Fruit fly (Drosophila melanogaster) whole organism, embryonic: ENCODE results near the gene CheA75a.

Source experiments
- CG10147 ChIP-seq: fragments of 200-800 bp; sonication (Bioruptor generic); optimal IDR thresholded peaks from 2 replicates; lab custom pipeline; 2019; ENCODE audit warnings: missing biosample characterization, mild to moderate bottlenecking, missing genetic modification characterization, moderate library complexity
- CG10462 ChIP-seq: fragments of 200-800 bp; sonication (Bioruptor generic); optimal IDR thresholded peaks from 2 replicates; lab custom pipeline; 2016; ENCODE audit warnings: missing biosample characterization, missing genetic modification characterization
- CG10979 ChIP-seq: fragments of 200-800 bp; sonication (Bioruptor generic); optimal IDR thresholded peaks from 2 replicates; lab custom pipeline; 2018; ENCODE audit warnings: missing biosample characterization, mild to moderate bottlenecking, missing genetic modification characterization, moderate library complexity
- CG11398 ChIP-seq: fragments of 200-800 bp; sonication (Bioruptor generic); optimal IDR thresholded peaks from 2 replicates; lab custom pipeline; 2016; ENCODE audit warnings: missing biosample characterization, missing genetic modification characterization
- CG12391 ChIP-seq: fragments of 200-800 bp; sonication (Bioruptor generic); optimal IDR thresholded peaks from 3 replicates; lab custom pipeline; 2018; ENCODE audit warnings: missing biosample characterization, mild to moderate bottlenecking, missing genetic modification characterization, moderate library complexity
- CG13287 ChIP-seq: fragments of 200-800 bp; sonication (Bioruptor generic); IDR thresholded peaks from 2 replicates; pipeline ENCODE4 v1.3.6; 2022; ENCODE audit warnings: missing biosample characterization, missing genetic modification characterization; ENCODE audit not compliant: partially characterized antibody
- CG13424 ChIP-seq: fragments of 200-800 bp; sonication (Bioruptor generic); optimal IDR thresholded peaks from 2 replicates; lab custom pipeline; 2019; ENCODE audit warnings: missing biosample characterization, mild to moderate bottlenecking, missing genetic modification characterization, moderate library complexity
- CG1602 ChIP-seq: fragments of 200-800 bp; sonication (Bioruptor generic); optimal IDR thresholded peaks from 3 replicates; lab custom pipeline; 2016; ENCODE audit warnings: missing biosample characterization, missing genetic modification characterization
- CG16779 ChIP-seq: fragments of 200-800 bp; sonication (Bioruptor generic); IDR thresholded peaks from 2 replicates; pipeline ENCODE4 v1.3.6; 2022; ENCODE audit warnings: missing biosample characterization, missing genetic modification characterization
- CG16813 ChIP-seq: fragments of 200-800 bp; sonication (Bioruptor generic); IDR thresholded peaks from 3 replicates; pipeline ENCODE4 v1.3.6; 2022; ENCODE audit warnings: missing biosample characterization, missing genetic modification characterization; ENCODE audit not compliant: partially characterized antibody
- CG18764 ChIP-seq: fragments of 200-800 bp; sonication (Bioruptor generic); optimal IDR thresholded peaks from 3 replicates; lab custom pipeline; 2016; ENCODE audit warnings: missing biosample characterization, missing genetic modification characterization
- CG31388 ChIP-seq: fragments of 200-800 bp; sonication (Bioruptor generic); optimal IDR thresholded peaks from 2 replicates; lab custom pipeline; 2016; ENCODE audit warnings: missing biosample characterization, missing genetic modification characterization
- CG4282 ChIP-seq: fragments of 200-800 bp; sonication (Bioruptor generic); optimal IDR thresholded peaks from 2 replicates; lab custom pipeline; 2016; ENCODE audit warnings: missing biosample characterization, missing genetic modification characterization
- CG43689 ChIP-seq: fragments of 200-800 bp; sonication (Bioruptor generic); IDR thresholded peaks from 2 replicates; pipeline ENCODE4 v1.3.6; 2022; ENCODE audit warnings: missing biosample characterization, missing genetic modification characterization
- CG4707 ChIP-seq: fragments of 200-800 bp; sonication (Bioruptor generic); optimal IDR thresholded peaks from 2 replicates; lab custom pipeline; 2018; ENCODE audit warnings: missing biosample characterization, mild to moderate bottlenecking, missing genetic modification characterization, moderate library complexity
- CG6254 ChIP-seq: fragments of 200-800 bp; sonication (Bioruptor generic); optimal IDR thresholded peaks from 3 replicates; lab custom pipeline; 2017; ENCODE audit warnings: mild to moderate bottlenecking, missing biosample characterization, missing genetic modification reagents, missing genetic modification characterization
- CG6689 ChIP-seq: fragments of 200-800 bp; sonication (Bioruptor generic); IDR thresholded peaks from 2 replicates; pipeline ENCODE4 v1.3.6; 2022; ENCODE audit warnings: missing biosample characterization, missing genetic modification characterization
- CG7556 ChIP-seq: fragments of 200-800 bp; sonication (Bioruptor generic); optimal IDR thresholded peaks from 2 replicates; lab custom pipeline; 2017; ENCODE audit warnings: missing biosample characterization, mild to moderate bottlenecking, missing genetic modification characterization
- CG7839 ChIP-seq: fragments of 200-800 bp; sonication (Bioruptor generic); optimal IDR thresholded peaks from 3 replicates; lab custom pipeline; 2018; ENCODE audit warnings: missing biosample characterization, mild to moderate bottlenecking, missing genetic modification characterization, moderate library complexity
- CG8281 ChIP-seq: fragments of 200-800 bp; sonication (Bioruptor generic); optimal IDR thresholded peaks from 2 replicates; lab custom pipeline; 2018; ENCODE audit warnings: missing biosample characterization, mild to moderate bottlenecking, missing genetic modification characterization, moderate library complexity
- CG8478 ChIP-seq: fragments of >200 bp; optimal IDR thresholded peaks from 2 replicates; lab custom pipeline; 2018
- CG9817 ChIP-seq: fragments of 200-800 bp; sonication (Bioruptor generic); optimal IDR thresholded peaks from 2 replicates; lab custom pipeline; 2018; ENCODE audit warnings: missing biosample characterization, mild to moderate bottlenecking, missing genetic modification characterization, moderate library complexity
- Camta ChIP-seq: fragments of 200-800 bp; sonication (Bioruptor generic); optimal IDR thresholded peaks from 2 replicates; lab custom pipeline; 2016; ENCODE audit warnings: missing biosample characterization, missing genetic modification characterization
- CkIIα-i1 ChIP-seq: fragments of 200-800 bp; sonication (Bioruptor generic); IDR thresholded peaks from 2 replicates; pipeline ENCODE4 v1.3.6; 2022; ENCODE audit warnings: missing biosample characterization, missing genetic modification characterization
- D19A ChIP-seq: fragments of 200-800 bp; optimal IDR thresholded peaks from 3 replicates; lab custom pipeline; 2019; ENCODE audit warnings: missing biosample characterization, mild to moderate bottlenecking, missing genetic modification characterization, moderate library complexity
- Hmr ChIP-seq: fragments of 200-800 bp; sonication (Bioruptor generic); optimal IDR thresholded peaks from 3 replicates; lab custom pipeline; 2017; ENCODE audit warnings: mild to moderate bottlenecking, missing biosample characterization, missing genetic modification reagents, missing genetic modification characterization
- Jarid2 ChIP-seq: fragments of 200-800 bp; sonication (Bioruptor generic); optimal IDR thresholded peaks from 3 replicates; lab custom pipeline; 2017; ENCODE audit warnings: mild to moderate bottlenecking, missing biosample characterization, missing genetic modification reagents, missing genetic modification characterization
- Rfx ChIP-seq: fragments of 200-800 bp; sonication (Bioruptor generic); IDR thresholded peaks from 2 replicates; pipeline ENCODE4 v1.3.6; 2022; ENCODE audit warnings: missing biosample characterization, missing genetic modification characterization
- Scr ChIP-seq: fragments of 200-800 bp; sonication (Bioruptor generic); IDR thresholded peaks from 2 replicates; pipeline ENCODE4 v1.3.6; 2022; ENCODE audit warnings: missing biosample characterization, missing genetic modification characterization; ENCODE audit not compliant: partially characterized antibody
- Sry-β ChIP-seq: fragments of 200-800 bp; sonication (Bioruptor generic); optimal IDR thresholded peaks from 2 replicates; lab custom pipeline; 2018; ENCODE audit warnings: missing biosample characterization, mild to moderate bottlenecking, missing genetic modification characterization, moderate library complexity
- Stat92E ChIP-seq, 3 experiments: fragments of >200 bp in 2 of 3; fragments of 200-800 bp in 1 of 3; sonication (Bioruptor generic) in 1 of 3; optimal IDR thresholded peaks; 2 replicates each; lab custom pipeline; 2017 to 2019; ENCODE audit warnings: missing biosample characterization in 3 of 3, missing genetic modification characterization in 3 of 3, mild to moderate bottlenecking in 1 of 3, moderate library complexity in 1 of 3
- Taf1 ChIP-seq: fragments of 200-800 bp; sonication (Bioruptor generic); IDR thresholded peaks from 2 replicates; pipeline ENCODE4 v1.3.6; 2022; ENCODE audit warnings: missing biosample characterization, missing genetic modification characterization
- Xrp1 ChIP-seq: fragments of 200-800 bp; sonication (Bioruptor generic); IDR thresholded peaks from 2 replicates; pipeline ENCODE4 v1.3.6; 2022; ENCODE audit warnings: missing biosample characterization, missing genetic modification characterization
- ase ChIP-seq: fragments of 200-800 bp; sonication (Bioruptor generic); IDR thresholded peaks from 3 replicates; pipeline ENCODE4 v1.3.6; 2022; ENCODE audit warnings: missing biosample characterization, missing genetic modification characterization
- dan ChIP-seq: fragments of 200-800 bp; sonication (Bioruptor generic); IDR thresholded peaks from 2 replicates; pipeline ENCODE4 v1.3.6; 2022; ENCODE audit warnings: missing biosample characterization, missing genetic modification characterization
- ewg ChIP-seq: fragments of 200-800 bp; sonication (Bioruptor generic); optimal IDR thresholded peaks from 3 replicates; lab custom pipeline; 2017; ENCODE audit warnings: mild to moderate bottlenecking, missing biosample characterization, missing genetic modification reagents, missing genetic modification characterization
- ftz-f1 ChIP-seq: fragments of 200-800 bp; sonication (Bioruptor generic); optimal IDR thresholded peaks from 2 replicates; lab custom pipeline; 2016; ENCODE audit warnings: missing biosample characterization, missing genetic modification characterization
- gce ChIP-seq: fragments of 200-800 bp; sonication (Bioruptor generic); IDR thresholded peaks from 3 replicates; pipeline ENCODE4 v1.3.6; 2022; ENCODE audit warnings: missing biosample characterization, missing genetic modification characterization
- gcm ChIP-seq: fragments of 200-800 bp; sonication (Bioruptor generic); optimal IDR thresholded peaks from 2 replicates; lab custom pipeline; 2019; ENCODE audit warnings: missing biosample characterization, mild to moderate bottlenecking, missing genetic modification characterization, moderate library complexity
- gsb ChIP-seq: fragments of 200-800 bp; sonication (Bioruptor generic); IDR thresholded peaks from 2 replicates; pipeline ENCODE4 v1.3.6; 2022; ENCODE audit warnings: missing biosample characterization, missing genetic modification characterization
- gsb-n ChIP-seq: fragments of 200-800 bp; sonication (Bioruptor generic); optimal IDR thresholded peaks from 3 replicates; lab custom pipeline; 2018; ENCODE audit warnings: missing biosample characterization, mild to moderate bottlenecking, missing genetic modification characterization
- her ChIP-seq: fragments of 200-800 bp; sonication (Bioruptor generic); optimal IDR thresholded peaks from 2 replicates; lab custom pipeline; 2016; ENCODE audit warnings: missing biosample characterization, missing genetic modification characterization
- mirr ChIP-seq: fragments of 200-800 bp; sonication (Bioruptor generic); optimal IDR thresholded peaks from 3 replicates; lab custom pipeline; 2018; ENCODE audit warnings: missing biosample characterization, mild to moderate bottlenecking, missing genetic modification characterization
- p53 ChIP-seq: fragments of 200-800 bp; sonication (Bioruptor generic); optimal IDR thresholded peaks from 2 replicates; lab custom pipeline; 2016; ENCODE audit warnings: missing biosample characterization, missing genetic modification characterization
- pan ChIP-seq, 4 experiments: fragments of >200 bp in 3 of 4; fragments of 200-800 bp in 1 of 4; sonication (Bioruptor generic) in 1 of 4; optimal IDR thresholded peaks in 3 of 4; IDR thresholded peaks in 1 of 4; 2 replicates each; pipeline versions ENCODE4 v1.3.6 to Lab custom; 2017 to 2022; ENCODE audit warnings: missing biosample characterization in 2 of 4, missing genetic modification characterization in 2 of 4, mixed read lengths in 1 of 4
- rib ChIP-seq: fragments of 200-800 bp; sonication (Bioruptor generic); IDR thresholded peaks from 2 replicates; pipeline ENCODE4 v1.3.6; 2022; ENCODE audit warnings: missing biosample characterization, missing genetic modification characterization
- salm ChIP-seq: fragments of 200-800 bp; sonication (Bioruptor generic); optimal IDR thresholded peaks from 2 replicates; lab custom pipeline; 2018; ENCODE audit warnings: missing biosample characterization, mild to moderate bottlenecking, missing genetic modification characterization
- sd ChIP-seq: fragments of 200-800 bp; sonication (Bioruptor generic); optimal IDR thresholded peaks from 3 replicates; lab custom pipeline; 2018; ENCODE audit warnings: missing biosample characterization, mild to moderate bottlenecking, missing genetic modification characterization, moderate library complexity
- tup ChIP-seq: fragments of 200-800 bp; sonication (Bioruptor generic); optimal IDR thresholded peaks from 2 replicates; lab custom pipeline; 2016; ENCODE audit warnings: missing biosample characterization, mild to moderate bottlenecking, missing genetic modification characterization, moderate library complexity
- vvl ChIP-seq: fragments of 200-800 bp; sonication (Bioruptor generic); IDR thresholded peaks from 2 replicates; pipeline ENCODE4 v1.3.6; 2022; ENCODE audit warnings: missing biosample characterization, missing genetic modification characterization
- zen ChIP-seq: fragments of 200-800 bp; sonication (Bioruptor generic); optimal IDR thresholded peaks from 3 replicates; lab custom pipeline; 2018; ENCODE audit warnings: missing biosample characterization, mild to moderate bottlenecking, missing genetic modification characterization, moderate library complexity

The CheA75a gene

DNA sequence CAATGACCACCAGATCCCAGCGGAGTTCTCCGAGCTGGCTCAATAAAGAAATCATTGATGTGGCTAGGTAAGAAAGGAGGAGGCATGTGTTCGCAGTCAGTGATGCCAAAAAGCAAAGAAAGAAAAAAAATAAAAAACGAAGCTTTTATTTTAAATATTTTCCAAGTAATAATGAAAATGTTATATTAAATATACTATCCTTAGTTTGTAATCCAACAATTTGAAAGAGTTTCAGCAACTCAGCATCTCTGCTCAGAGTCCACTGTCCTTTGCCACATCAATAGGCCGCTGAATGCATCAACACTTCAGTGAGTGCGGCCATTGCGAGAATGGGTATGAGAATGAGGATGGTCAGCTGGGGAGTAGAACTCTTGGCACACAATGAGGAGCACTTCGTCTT, 22.3 kb downstream of the CheA75a start (continued):
- no peak for TF ChIP-seq mirr
- peak; percentile 36 for TF ChIP-seq CG7839
- TF ChIP-seq Hmr (GFP tag; lab: Kevin White, UChicago): no peak
- TF ChIP-seq CG6254: peak; percentile 46
- TF ChIP-seq pan (optimal IDR thresholded peaks at IDR 0.05; lab: Kevin White, UChicago): no peak
- no peak for TF ChIP-seq pan (GFP tag; optimal IDR thresholded peaks at IDR 0.05 in 1 of 2, IDR thresholded peaks at IDR 0.05 in 1 of 2)
- no peak for TF ChIP-seq gsb
- TF ChIP-seq ase (GFP tag; lab: Robert Waterston, UW): no peak
- TF ChIP-seq CG43689 (GFP tag; lab: Robert Waterston, UW): no peak
- peak; percentile 9 for TF ChIP-seq CG13424
- no peak for TF ChIP-seq CG11398 (GFP tag; lab: Kevin White, UChicago)
- no peak for TF ChIP-seq CG8478 (lab: Kevin White, UChicago)
- TF ChIP-seq vvl: peak; percentile 58
- no peak for TF ChIP-seq salm (tag; lab: Kevin White, UChicago)
- TF ChIP-seq CG4282 (GFP tag; lab: Kevin White, UChicago): no peak
- no peak for TF ChIP-seq Jarid2 (GFP tag; lab: Kevin White, UChicago)
- TF ChIP-seq gcm (GFP tag; lab: Kevin White, UChicago): peak; percentile 11
- no peak for TF ChIP-seq gce (GFP tag; lab: Robert Waterston, UW)
- no peak for TF ChIP-seq CG9817 (tag; lab: Kevin White, UChicago)
- peak; percentile 9 for TF ChIP-seq D19A (tag; lab: Kevin White, UChicago)
- TF ChIP-seq CG16813 (GFP tag; lab: Robert Waterston, UW): no peak
- no peak for TF ChIP-seq Scr (GFP tag; lab: Robert Waterston, UW)
- TF ChIP-seq sd (tag; lab: Kevin White, UChicago): no peak
- TF ChIP-seq CG31388 (GFP tag; lab: Kevin White, UChicago): no peak
- no peak for TF ChIP-seq Rfx (GFP tag; lab: Robert Waterston, UW)
- no peak for TF ChIP-seq CG16779
- TF ChIP-seq Stat92E (GFP tag; optimal IDR thresholded peaks at IDR 0.05; lab: Kevin White, UChicago): no peak
- TF ChIP-seq CG18764 (GFP tag; lab: Kevin White, UChicago): no peak
- no peak for TF ChIP-seq her (GFP tag; lab: Kevin White, UChicago)
- TF ChIP-seq CG8281 (tag; lab: Kevin White, UChicago): no peak
- no peak for TF ChIP-seq tup (GFP tag; lab: Kevin White, UChicago)
- no peak for TF ChIP-seq ewg
- TF ChIP-seq CG6689: peak; percentile 57
- TF ChIP-seq Xrp1 (GFP tag; lab: Robert Waterston, UW): peak; percentile 77
- no peak for TF ChIP-seq CG1602 (GFP tag; lab: Kevin White, UChicago)
- TF ChIP-seq rib: no peak
- TF ChIP-seq gsb-n (tag; lab: Kevin White, UChicago): peak; percentile 41
- TF ChIP-seq p53 (GFP tag; lab: Kevin White, UChicago): no peak
- TF ChIP-seq CG12391 (tag; lab: Kevin White, UChicago): peak; percentile 52
- no peak for TF ChIP-seq CkIIα-i1
- TF ChIP-seq CG4707 (GFP tag; lab: Kevin White, UChicago): no peak
- TF ChIP-seq CG10462 (GFP tag; lab: Kevin White, UChicago): no peak
- no peak for TF ChIP-seq CG13287 (GFP tag; lab: Robert Waterston, UW)
- no peak for TF ChIP-seq CG10147 (GFP tag; lab: Kevin White, UChicago)
- TF ChIP-seq Sry-β (GFP tag; lab: Kevin White, UChicago): peak; percentile 76
- peak; percentile 69 for TF ChIP-seq zen (tag; lab: Kevin White, UChicago)
- no peak for TF ChIP-seq Taf1 (GFP tag; lab: Robert Waterston, UW)
- TF ChIP-seq CG10979 (tag; lab: Kevin White, UChicago): peak; percentile 63
- TF ChIP-seq dan (GFP tag; lab: Robert Waterston, UW): no peak
- peak; percentile 34 for TF ChIP-seq CG7556 (GFP tag; lab: Kevin White, UChicago)
- no peak for TF ChIP-seq Camta (GFP tag; lab: Kevin White, UChicago)
- no peak for TF ChIP-seq ftz-f1
